Worm (Caenorhabditis elegans): ENCODE data around the gene bpnt-1.

Gene bpnt-1

ce11 chrII:4419956-4420355, at the start of gene bpnt-1:
Gene bpnt-1, plus strand, starts transcription at chrII:4420256.
- TF ChIP-seq flh-1 (GFP tag; optimal IDR thresholded peaks at IDR 0.05) (no peak), lsy-2 (tag; optimal IDR thresholded peaks at IDR 0.05) (no peak), mep-1 (tag; optimal IDR thresholded peaks at IDR 0.05) (no peak), mab-5 (tag; optimal IDR thresholded peaks at IDR 0.05) (no peak), M03D4.4 (tag; optimal IDR thresholded peaks at IDR 0.05) (no peak), ztf-11 (tag; optimal IDR thresholded peaks at IDR 0.05) (no peak), ceh-83 (GFP tag; optimal IDR thresholded peaks at IDR 0.05) (no peak), nhr-2 (tag; optimal IDR thresholded peaks at IDR 0.05) (no peak), hlh-1 (tag; optimal IDR thresholded peaks at IDR 0.05) (no peak), ham-2 (GFP tag; optimal IDR thresholded peaks at IDR 0.05) (no peak), drap-1 (GFP tag; optimal IDR thresholded peaks at IDR 0.05) (no peak), nhr-28 (tag; optimal IDR thresholded peaks at IDR 0.05) (no peak), nhr-237 (tag; optimal IDR thresholded peaks at IDR 0.05) (no peak), bed-3 (GFP tag; optimal IDR thresholded peaks at IDR 0.05) (no peak), pha-4 (tag; optimal IDR thresholded peaks at IDR 0.05) (no peak), elt-1 (tag; optimal IDR thresholded peaks at IDR 0.05; ENCODE audit: borderline replicate concordance, insufficient read depth) (no peak), ceh-39 (tag; optimal IDR thresholded peaks at IDR 0.05) (no peak)

- no peak for TF ChIP-seq pha-4 (tag; optimal IDR thresholded peaks at IDR 0.05)
- TF ChIP-seq nhr-2 (tag; optimal IDR thresholded peaks at IDR 0.05) = no peak
- TF ChIP-seq ceh-39 (tag; optimal IDR thresholded peaks at IDR 0.05) = no peak
- TF ChIP-seq unc-120 (tag; optimal IDR thresholded peaks at IDR 0.05; ENCODE audit: poor library complexity, severe bottlenecking) = no peak
Observed at ce11 chrII:4370842-4371241, 49.2 kb upstream of the bpnt-1 start.

DNA sequence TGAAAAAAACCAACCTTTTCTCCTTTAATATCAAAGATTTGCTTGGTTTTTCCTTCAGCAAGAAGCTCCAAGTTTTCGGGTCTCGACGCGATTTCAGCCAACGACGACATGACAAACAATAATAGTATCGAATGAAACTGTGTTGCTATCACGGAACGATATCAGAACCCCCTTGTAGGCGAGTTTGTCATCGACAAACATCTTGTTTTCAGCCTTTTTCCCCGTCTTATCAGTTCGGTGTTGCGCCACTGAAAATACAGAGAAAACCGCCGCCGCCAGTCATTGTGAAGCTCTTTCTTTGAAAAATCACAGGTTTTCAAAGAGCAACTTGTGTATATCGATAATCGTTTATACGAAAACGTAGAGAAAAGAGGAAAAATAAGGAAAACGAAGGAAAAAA, 47.6 kb upstream of the bpnt-1 start, which contains the start of gene paic-1:
paic-1 (minus strand) TSS at position 120 of the 400 bp plus-strand sequence.
- TF ChIP-seq nhr-12 (tag; optimal IDR thresholded peaks at IDR 0.05) (no peak), nhr-2 (tag; optimal IDR thresholded peaks at IDR 0.05) (no peak), lin-13 (tag; optimal IDR thresholded peaks at IDR 0.05) (no peak), nhr-76 (tag; optimal IDR thresholded peaks at IDR 0.05) (no peak), ceh-43 (GFP tag; optimal IDR thresholded peaks at IDR 0.05) (no peak), mab-5 (tag; optimal IDR thresholded peaks at IDR 0.05) (no peak), drap-1 (GFP tag; optimal IDR thresholded peaks at IDR 0.05) (no peak), ceh-83 (GFP tag; optimal IDR thresholded peaks at IDR 0.05) (no peak), flh-1 (GFP tag; optimal IDR thresholded peaks at IDR 0.05) (no peak), bed-3 (GFP tag; optimal IDR thresholded peaks at IDR 0.05) (no peak)

ce11 chrII:4372867-4373397, 47.1 kb upstream of the bpnt-1 start:
- TF ChIP-seq elt-1 (tag; optimal IDR thresholded peaks at IDR 0.05; ENCODE audit: borderline replicate concordance, insufficient read depth) = no peak
- TF ChIP-seq nhr-28 (tag; optimal IDR thresholded peaks at IDR 0.05) = no peak
- TF ChIP-seq zip-8 (tag; optimal IDR thresholded peaks at IDR 0.05) = no peak
- TF ChIP-seq nhr-237 (tag; optimal IDR thresholded peaks at IDR 0.05) = no peak
- TF ChIP-seq blmp-1 (tag; optimal IDR thresholded peaks at IDR 0.05) = no peak
- no peak for TF ChIP-seq lin-32 (GFP tag; optimal IDR thresholded peaks at IDR 0.05)
- no peak for TF ChIP-seq ces-1 (GFP tag; optimal IDR thresholded peaks at IDR 0.05)
- no peak for TF ChIP-seq nhr-2 (tag; optimal IDR thresholded peaks at IDR 0.05)

- no peak for TF ChIP-seq bed-3 (GFP tag; optimal IDR thresholded peaks at IDR 0.05)
- no peak for TF ChIP-seq ztf-11 (tag; optimal IDR thresholded peaks at IDR 0.05)
- no peak for TF ChIP-seq ham-2 (GFP tag; optimal IDR thresholded peaks at IDR 0.05)
- TF ChIP-seq ces-1 (GFP tag; optimal IDR thresholded peaks at IDR 0.05) = no peak
- TF ChIP-seq lin-13 (tag; optimal IDR thresholded peaks at IDR 0.05) = no peak
- TF ChIP-seq nhr-28 (tag; optimal IDR thresholded peaks at IDR 0.05) = no peak
- TF ChIP-seq unc-39 (tag; optimal IDR thresholded peaks at IDR 0.05) = no peak
- no peak for TF ChIP-seq pha-4 (tag; optimal IDR thresholded peaks at IDR 0.05)
- TF ChIP-seq nhr-237 (tag; optimal IDR thresholded peaks at IDR 0.05) = no peak
- no peak for TF ChIP-seq mls-2 (tag; optimal IDR thresholded peaks at IDR 0.05)
- TF ChIP-seq unc-120 (tag; optimal IDR thresholded peaks at IDR 0.05; ENCODE audit: poor library complexity, severe bottlenecking) = no peak
Observed at ce11 chrII:4374885-4375284, 45.2 kb upstream of the bpnt-1 start.
